Worm (Caenorhabditis elegans): ENCODE results near the gene C44B11.4.

DNA sequence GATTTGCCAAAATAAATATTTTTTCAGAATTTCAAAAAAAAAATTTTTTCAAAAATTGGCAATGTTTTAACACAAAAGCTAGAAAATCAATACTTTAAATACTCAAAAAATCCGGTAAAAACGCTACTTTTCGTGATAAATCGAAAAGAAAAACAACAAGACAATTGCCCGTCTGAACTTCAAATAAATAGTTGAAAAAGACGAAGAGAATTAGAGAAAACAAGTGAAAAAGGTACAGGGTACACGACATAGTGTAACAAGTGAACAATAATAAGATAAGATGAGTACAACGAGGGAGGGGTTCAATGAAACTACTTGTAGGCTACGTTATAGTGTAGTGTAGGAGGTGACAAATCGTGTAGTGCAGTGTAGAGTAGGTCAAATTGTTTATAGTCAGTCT is 39.0 kb downstream of the C44B11.4 start:
- TF ChIP-seq T22C8.4 (GFP tag; IDR thresholded peaks at IDR 0.05): no peak
- TF ChIP-seq cog-1 (tag; optimal IDR thresholded peaks at IDR 0.05): no peak
- no peak for TF ChIP-seq ztf-29 (GFP tag; IDR thresholded peaks at IDR 0.05)
- no peak for TF ChIP-seq ref-1 (GFP tag; conservative IDR thresholded peaks at IDR 0.05)
